Fruit fly (Drosophila melanogaster) whole organism, wandering third instar larva: Measurements from ENCODE around the gene RpL34b.

Experiments used
- Abd-B ChIP-seq: fragments of >200 bp; optimal IDR thresholded peaks from 2 replicates; lab custom pipeline; 2017; ENCODE audit warnings: missing biosample characterization, missing genetic modification characterization
- CG32264 ChIP-seq: fragments of 200-800 bp; sonication (Bioruptor generic); optimal IDR thresholded peaks from 2 replicates; lab custom pipeline; 2016; ENCODE audit warnings: missing biosample characterization, missing genetic modification characterization
- CG9705 ChIP-seq: fragments of 200-800 bp; sonication (Bioruptor generic); optimal IDR thresholded peaks from 2 replicates; lab custom pipeline; 2018; ENCODE audit warnings: missing biosample characterization, mild to moderate bottlenecking, missing genetic modification characterization
- CrebA ChIP-seq: fragments of 200-800 bp; sonication (Bioruptor generic); optimal IDR thresholded peaks from 2 replicates; lab custom pipeline; 2016; ENCODE audit warnings: missing biosample characterization, mild to moderate bottlenecking, missing genetic modification characterization, borderline replicate concordance
- Dfd ChIP-seq: fragments of >200 bp; optimal IDR thresholded peaks from 2 replicates; lab custom pipeline; 2017; ENCODE audit warnings: missing biosample characterization, missing genetic modification characterization
- Dif ChIP-seq: fragments of 200-275, 200-300 bp; sonication (Bioruptor generic); optimal IDR thresholded peaks from 2 replicates; lab custom pipeline; 2018; ENCODE audit warnings: missing biosample characterization, missing genetic modification characterization; ENCODE audit not compliant: partially characterized antibody
- GATAd ChIP-seq: sonication (Bioruptor generic); optimal IDR thresholded peaks from 2 replicates; lab custom pipeline; 2016; ENCODE audit warnings: missing biosample characterization, missing genetic modification characterization
- HLH106 ChIP-seq: fragments of 200-800 bp; optimal IDR thresholded peaks from 3 replicates; lab custom pipeline; 2019; ENCODE audit warnings: missing biosample characterization, mild to moderate bottlenecking, missing genetic modification characterization, moderate library complexity
- Hnf4 ChIP-seq: fragments of 200-800 bp; sonication (Bioruptor generic); optimal IDR thresholded peaks from 2 replicates; lab custom pipeline; 2016; ENCODE audit warnings: missing biosample characterization, mild to moderate bottlenecking, missing genetic modification characterization
- Hr78 ChIP-seq: fragments of >200 bp; optimal IDR thresholded peaks from 2 replicates; lab custom pipeline; 2017; ENCODE audit warnings: missing biosample characterization, missing genetic modification characterization
- Hr83 ChIP-seq: fragments of 200-300 bp; sonication (Bioruptor generic); optimal IDR thresholded peaks from 2 replicates; lab custom pipeline; 2016; ENCODE audit warnings: missing biosample characterization, mild to moderate bottlenecking, missing genetic modification characterization, moderate library complexity; ENCODE audit not compliant: poor library complexity, severe bottlenecking
- Jra ChIP-seq: sonication (Bioruptor generic); optimal IDR thresholded peaks from 2 replicates; lab custom pipeline; 2016; ENCODE audit warnings: missing biosample characterization, missing genetic modification characterization
- Mio ChIP-seq: sonication (Bioruptor generic); optimal IDR thresholded peaks from 2 replicates; lab custom pipeline; 2016; ENCODE audit warnings: missing biosample characterization, missing genetic modification characterization
- Myc ChIP-seq: fragments of >200 bp; optimal IDR thresholded peaks from 2 replicates; lab custom pipeline; 2017
- OdsH ChIP-seq: fragments of 200-800 bp; sonication (Bioruptor generic); optimal IDR thresholded peaks from 2 replicates; lab custom pipeline; 2016; ENCODE audit warnings: missing biosample characterization, mild to moderate bottlenecking, missing genetic modification characterization
- Rel ChIP-seq, 2 experiments: fragments of 200-800 bp; sonication (Bioruptor generic) in 1 of 2; optimal IDR thresholded peaks; 2 replicates in 1 of 2; 3 replicates in 1 of 2; lab custom pipeline; 2016 to 2019; ENCODE audit warnings: mild to moderate bottlenecking in 2 of 2, missing biosample characterization in 2 of 2, missing genetic modification characterization in 2 of 2, moderate library complexity in 1 of 2
- Sp1 ChIP-seq: fragments of 200-800 bp; sonication (Bioruptor generic); optimal IDR thresholded peaks from 3 replicates; lab custom pipeline; 2019; ENCODE audit warnings: missing biosample characterization, mild to moderate bottlenecking, missing genetic modification characterization, moderate library complexity
- Vsx2 ChIP-seq: fragments of 200-300, 225-300 bp; sonication (Bioruptor generic); optimal IDR thresholded peaks from 2 replicates; lab custom pipeline; 2018; ENCODE audit warnings: missing biosample characterization, missing genetic modification characterization; ENCODE audit not compliant: partially characterized antibody
- br ChIP-seq: fragments of 200-800 bp; sonication (Bioruptor generic); optimal IDR thresholded peaks from 2 replicates; lab custom pipeline; 2016; ENCODE audit warnings: missing biosample characterization, missing genetic modification characterization
- brk ChIP-seq: fragments of 200-800 bp; sonication (Bioruptor generic); optimal IDR thresholded peaks from 2 replicates; lab custom pipeline; 2016; ENCODE audit warnings: missing biosample characterization, mild to moderate bottlenecking, missing genetic modification characterization
- dl ChIP-seq, 2 experiments: fragments of 175-275, 200-275 bp in 1 of 2; fragments of 200-275 bp in 1 of 2; sonication (Bioruptor generic); optimal IDR thresholded peaks; lab custom pipeline; 2018; ENCODE audit warnings: mild to moderate bottlenecking in 2 of 2, missing biosample characterization in 2 of 2, missing genetic modification characterization in 2 of 2, moderate library complexity in 2 of 2; ENCODE audit not compliant: partially characterized antibody in 2 of 2, insufficient read depth in 1 of 2
- dsf ChIP-seq: sonication (Bioruptor generic); optimal IDR thresholded peaks from 2 replicates; lab custom pipeline; 2016; ENCODE audit warnings: missing biosample characterization, missing genetic modification characterization, borderline replicate concordance
- ey ChIP-seq: fragments of 200-800 bp; sonication (Bioruptor generic); optimal IDR thresholded peaks from 2 replicates; lab custom pipeline; 2016; ENCODE audit warnings: missing biosample characterization, missing genetic modification characterization
- foxo ChIP-seq, 2 experiments: fragments of 200-800 bp; sonication (Bioruptor generic); optimal IDR thresholded peaks; 2 replicates in 1 of 2; 3 replicates in 1 of 2; lab custom pipeline; 2016 to 2017; ENCODE audit warnings: missing biosample characterization in 2 of 2, missing genetic modification characterization in 2 of 2
- fru ChIP-seq: fragments of 200-800 bp; sonication (Bioruptor generic); optimal IDR thresholded peaks from 3 replicates; lab custom pipeline; 2016; ENCODE audit warnings: missing biosample characterization, mild to moderate bottlenecking, missing genetic modification characterization
- h ChIP-seq: fragments of 200-800 bp; sonication (Bioruptor generic); optimal IDR thresholded peaks from 3 replicates; lab custom pipeline; 2016; ENCODE audit warnings: missing biosample characterization, mild to moderate bottlenecking, missing genetic modification characterization
- jim ChIP-seq: fragments of 175-275, 200-325 bp; sonication (Bioruptor generic); optimal IDR thresholded peaks from 2 replicates; lab custom pipeline; 2016; ENCODE audit warnings: missing biosample characterization, mild to moderate bottlenecking, missing genetic modification characterization
- lola ChIP-seq: fragments of >200 bp; optimal IDR thresholded peaks from 2 replicates; lab custom pipeline; 2017; ENCODE audit warnings: missing biosample characterization, missing genetic modification characterization
- pan ChIP-seq: fragments of >200 bp; optimal IDR thresholded peaks from 2 replicates; lab custom pipeline; 2017
- psq ChIP-seq: fragments of 200-800 bp; sonication (Bioruptor generic); optimal IDR thresholded peaks from 3 replicates; lab custom pipeline; 2017; ENCODE audit warnings: missing biosample characterization, mild to moderate bottlenecking, missing genetic modification characterization, moderate library complexity
- rgr ChIP-seq: fragments of 200-800 bp; sonication (Bioruptor generic); optimal IDR thresholded peaks from 3 replicates; lab custom pipeline; 2016; ENCODE audit warnings: missing biosample characterization, mild to moderate bottlenecking, missing genetic modification characterization
- sage ChIP-seq: fragments of 200-800 bp; sonication (Bioruptor generic); optimal IDR thresholded peaks from 2 replicates; lab custom pipeline; 2016; ENCODE audit warnings: missing biosample characterization, mild to moderate bottlenecking, missing genetic modification characterization
- tai ChIP-seq: sonication (Bioruptor generic); optimal IDR thresholded peaks from 2 replicates; lab custom pipeline; 2016; ENCODE audit warnings: missing biosample characterization, missing genetic modification characterization
- usp ChIP-seq: fragments of >200 bp; optimal IDR thresholded peaks from 2 replicates; lab custom pipeline; 2017; ENCODE audit warnings: missing biosample characterization, missing genetic modification characterization

Gene RpL34b

dm6 chr3R:9390201-9390600 is 10.8 kb downstream of the RpL34b start:
- TF ChIP-seq Abd-B (GFP tag; lab: Kevin White, UChicago) (no peak), sage (GFP tag; lab: Kevin White, UChicago) (no peak), Mio (GFP tag; lab: Kevin White, UChicago) (no peak), Hr78 (GFP tag; lab: Kevin White, UChicago) (no peak), jim (GFP tag; lab: Kevin White, UChicago) (no peak), ey (GFP tag; lab: Kevin White, UChicago) (no peak), Jra (GFP tag; lab: Kevin White, UChicago) (no peak), Myc (lab: Kevin White, UChicago) (no peak), pan (no peak), CG9705 (no peak), dl (GFP tag; optimal IDR thresholded peaks at IDR 0.05; lab: Kevin White, UChicago; ENCODE audit: insufficient read depth in 1 of 2, partially characterized antibody in 2 of 2) (no peak), fru (GFP tag; lab: Kevin White, UChicago) (no peak)

- no peak for TF ChIP-seq Dif
- no peak for TF ChIP-seq Hr78 (GFP tag; lab: Kevin White, UChicago)
- TF ChIP-seq Abd-B (GFP tag; lab: Kevin White, UChicago) = no peak
These were observed 12.1 kb downstream of the RpL34b start for dm6 chr3R:9388972-9389371.

dm6 chr3R:9388321-9388720 is 12.7 kb downstream of the RpL34b start:
- TF ChIP-seq Vsx2 (GFP tag; lab: Kevin White, UChicago) (no peak), Dfd (no peak), foxo (GFP tag; optimal IDR thresholded peaks at IDR 0.05; lab: Kevin White, UChicago) (no peak), jim (GFP tag; lab: Kevin White, UChicago) (no peak)

- TF ChIP-seq Mio (GFP tag; lab: Kevin White, UChicago) (no peak), sage (GFP tag; lab: Kevin White, UChicago) (no peak), psq (GFP tag; lab: Kevin White, UChicago) (no peak), lola (GFP tag; lab: Kevin White, UChicago) (no peak), HLH106 (tag; lab: Kevin White, UChicago) (no peak), Hr83 (GFP tag; lab: Kevin White, UChicago) (no peak), h (GFP tag; lab: Kevin White, UChicago) (peak; percentile 40), Abd-B (GFP tag; lab: Kevin White, UChicago) (no peak), CrebA (no peak), CG9705 (no peak), Sp1 (GFP tag; lab: Kevin White, UChicago) (no peak), ey (GFP tag; lab: Kevin White, UChicago) (no peak), brk (GFP tag; lab: Kevin White, UChicago) (no peak), CG32264 (GFP tag; lab: Kevin White, UChicago) (no peak), OdsH (no peak), Vsx2 (GFP tag; lab: Kevin White, UChicago) (no peak), dsf (GFP tag; lab: Kevin White, UChicago) (no peak), Hr78 (GFP tag; lab: Kevin White, UChicago) (no peak), GATAd (GFP tag; lab: Kevin White, UChicago) (no peak), br (GFP tag; lab: Kevin White, UChicago) (peak; percentile 5), Jra (GFP tag; lab: Kevin White, UChicago) (no peak), Rel (GFP tag; optimal IDR thresholded peaks at IDR 0.05; lab: Kevin White, UChicago) (no peak), Rel (tag; optimal IDR thresholded peaks at IDR 0.05; lab: Kevin White, UChicago) (peak; percentile 49), Hnf4 (GFP tag; lab: Kevin White, UChicago) (no peak), tai (GFP tag; lab: Kevin White, UChicago) (no peak), foxo (GFP tag; optimal IDR thresholded peaks at IDR 0.05; lab: Kevin White, UChicago) (peak in 1 of 2 experiments; percentile 26)
- TF ChIP-seq, all 38 proteins: peak for 4
These were observed 13.4 kb downstream of the RpL34b start for dm6 chr3R:9387634-9388033.

dm6 chr3R:9385987-9386386 is 15.0 kb downstream of the RpL34b start:
- TF ChIP-seq Sp1 (GFP tag; lab: Kevin White, UChicago) (no peak), Jra (GFP tag; lab: Kevin White, UChicago) (no peak), usp (GFP tag; lab: Kevin White, UChicago) (no peak), GATAd (GFP tag; lab: Kevin White, UChicago) (no peak), rgr (GFP tag; lab: Kevin White, UChicago) (no peak)
- TF ChIP-seq, all 38 proteins: peak for 0
